Worm (Caenorhabditis elegans) whole organism, L2 larva: ENCODE data around the gene F08G2.7.

Experiments
- C34F6.9 ChIP-seq: fragments of 150-350 bp; optimal IDR thresholded peaks from 2 replicates; lab custom pipeline; 2014; ENCODE audit warnings: missing biosample characterization, missing genetic modification characterization
- F13H6.1 ChIP-seq: sonication (generic microtip); optimal IDR thresholded peaks from 2 replicates; lab custom pipeline; 2016; ENCODE audit warnings: missing genetic modification characterization, missing compliant biosample characterization
- R02D3.7 ChIP-seq: fragments of 150-350 bp; optimal IDR thresholded peaks from 2 replicates; lab custom pipeline; 2014; ENCODE audit warnings: missing biosample characterization, missing genetic modification characterization
- ZK546.5 ChIP-seq: sonication (generic microtip); optimal IDR thresholded peaks from 2 replicates; lab custom pipeline; 2017; ENCODE audit warnings: missing biosample characterization, missing genetic modification characterization
- alr-1 ChIP-seq: fragments of 150-350 bp; optimal IDR thresholded peaks from 2 replicates; lab custom pipeline; 2014; ENCODE audit warnings: missing biosample characterization, missing genetic modification characterization
- aly-2 ChIP-seq: fragments of 150-350 bp; optimal IDR thresholded peaks from 2 replicates; lab custom pipeline; 2014; ENCODE audit warnings: missing biosample characterization, missing genetic modification characterization
- blmp-1 ChIP-seq: sonication (generic microtip); optimal IDR thresholded peaks from 2 replicates; lab custom pipeline; 2017; ENCODE audit warnings: missing genetic modification characterization, mild to moderate bottlenecking, missing compliant biosample characterization, antibody characterized with exemption, moderate library complexity; ENCODE audit not compliant: insufficient read depth
- ceh-16 ChIP-seq: fragments of 150-350 bp; optimal IDR thresholded peaks from 2 replicates; lab custom pipeline; 2014; ENCODE audit warnings: missing biosample characterization, missing genetic modification characterization
- ceh-82 ChIP-seq: fragments of 150-350 bp; optimal IDR thresholded peaks from 2 replicates; lab custom pipeline; 2014; ENCODE audit warnings: missing biosample characterization, missing genetic modification characterization
- crh-2 ChIP-seq: sonication (generic microtip); optimal IDR thresholded peaks from 2 replicates; lab custom pipeline; 2017; ENCODE audit warnings: missing biosample characterization, missing genetic modification characterization
- dmd-4 ChIP-seq: sonication (generic microtip); optimal IDR thresholded peaks from 2 replicates; lab custom pipeline; 2017; ENCODE audit warnings: missing biosample characterization, missing genetic modification characterization
- elt-1 ChIP-seq: fragments of 150-350 bp; optimal IDR thresholded peaks from 2 replicates; lab custom pipeline; 2014; ENCODE audit warnings: missing biosample characterization, missing genetic modification characterization
- fos-1 ChIP-seq: fragments of 150-350 bp; optimal IDR thresholded peaks from 2 replicates; lab custom pipeline; 2014; ENCODE audit warnings: missing biosample characterization, missing genetic modification characterization
- gmeb-1 ChIP-seq: fragments of 150-350 bp; optimal IDR thresholded peaks from 2 replicates; lab custom pipeline; 2014; ENCODE audit warnings: missing biosample characterization, missing genetic modification characterization
- lin-11 ChIP-seq: fragments of 150-350 bp; sonication (generic microtip); optimal IDR thresholded peaks from 2 replicates; lab custom pipeline; 2014; ENCODE audit warnings: missing biosample characterization, missing genetic modification characterization, inconsistent platforms, mixed read lengths
- lin-13 ChIP-seq: fragments of 150-350 bp; optimal IDR thresholded peaks from 2 replicates; lab custom pipeline; 2014; ENCODE audit warnings: missing biosample characterization, missing genetic modification reagents, missing genetic modification characterization
- lin-39 ChIP-seq: fragments of 150-350 bp; optimal IDR thresholded peaks from 2 replicates; lab custom pipeline; 2014; ENCODE audit warnings: missing biosample characterization, missing genetic modification reagents, missing genetic modification characterization
- lsy-2 ChIP-seq, 2 experiments: fragments of 150-350 bp in 1 of 2; sonication (generic microtip) in 1 of 2; optimal IDR thresholded peaks; 2 replicates each; lab custom pipeline; 2014 to 2017; ENCODE audit warnings: missing biosample characterization in 2 of 2, missing genetic modification characterization in 2 of 2
- mbf-1 ChIP-seq: sonication (generic microtip); optimal IDR thresholded peaks from 2 replicates; lab custom pipeline; 2017; ENCODE audit warnings: missing biosample characterization, missing genetic modification characterization
- mdl-1 ChIP-seq, 2 experiments: fragments of 150-350 bp in 1 of 2; sonication (generic microtip) in 1 of 2; optimal IDR thresholded peaks; 2 replicates each; lab custom pipeline; 2017; ENCODE audit warnings: missing biosample characterization in 2 of 2, missing genetic modification characterization in 2 of 2
- nhr-10 ChIP-seq: sonication (generic microtip); optimal IDR thresholded peaks from 2 replicates; lab custom pipeline; 2017; ENCODE audit warnings: missing biosample characterization, missing genetic modification characterization
- nhr-11 ChIP-seq: fragments of 150-350 bp; optimal IDR thresholded peaks from 2 replicates; lab custom pipeline; 2014; ENCODE audit warnings: missing biosample characterization, missing genetic modification characterization
- nhr-21 ChIP-seq: fragments of 150-350 bp; optimal IDR thresholded peaks from 2 replicates; lab custom pipeline; 2014; ENCODE audit warnings: missing biosample characterization, missing genetic modification characterization
- nhr-23 ChIP-seq: fragments of 150-350 bp; optimal IDR thresholded peaks from 2 replicates; lab custom pipeline; 2014; ENCODE audit warnings: missing biosample characterization, missing genetic modification reagents, missing genetic modification characterization
- nhr-237 ChIP-seq: fragments of 150-350 bp; optimal IDR thresholded peaks from 2 replicates; lab custom pipeline; 2014; ENCODE audit warnings: missing biosample characterization, missing genetic modification characterization
- nhr-25 ChIP-seq: fragments of 150-350 bp; sonication (generic microtip); optimal IDR thresholded peaks from 3 replicates; lab custom pipeline; 2014; ENCODE audit warnings: missing biosample characterization, missing genetic modification characterization
- nhr-6 ChIP-seq: fragments of 150-350 bp; optimal IDR thresholded peaks from 2 replicates; lab custom pipeline; 2014; ENCODE audit warnings: missing biosample characterization, missing genetic modification characterization
- nhr-77 ChIP-seq: fragments of 150-350 bp; optimal IDR thresholded peaks from 2 replicates; lab custom pipeline; 2014; ENCODE audit warnings: missing biosample characterization, missing genetic modification characterization
- peb-1 ChIP-seq: fragments of 150-350 bp; optimal IDR thresholded peaks from 2 replicates; lab custom pipeline; 2014; ENCODE audit warnings: missing biosample characterization, missing genetic modification characterization
- skn-1 ChIP-seq: sonication (generic microtip); optimal IDR thresholded peaks from 2 replicates; lab custom pipeline; 2017; ENCODE audit warnings: missing biosample characterization, missing genetic modification characterization
- sma-3 ChIP-seq: sonication (generic microtip); optimal IDR thresholded peaks from 2 replicates; lab custom pipeline; 2016; ENCODE audit warnings: missing genetic modification reagents, missing genetic modification characterization, missing compliant biosample characterization
- snpc-4 ChIP-seq: fragments of 150-350 bp; optimal IDR thresholded peaks from 2 replicates; lab custom pipeline; 2014; ENCODE audit warnings: missing biosample characterization, missing genetic modification characterization
- unc-55 ChIP-seq: fragments of 150-350 bp; sonication (generic microtip); optimal IDR thresholded peaks from 3 replicates; lab custom pipeline; 2014; ENCODE audit warnings: missing biosample characterization, missing genetic modification reagents, missing genetic modification characterization
- unc-62 ChIP-seq: fragments of 150-350 bp; optimal IDR thresholded peaks from 2 replicates; lab custom pipeline; 2014; ENCODE audit warnings: missing biosample characterization, missing genetic modification reagents, missing genetic modification characterization
- ztf-1 ChIP-seq: fragments of 200-800 bp; sonication (Bioruptor generic); conservative IDR thresholded peaks from 2 replicates; pipeline ENCODE4 v1.3.6; 2022; ENCODE audit warnings: missing genetic modification characterization, missing compliant biosample characterization
- ztf-4 ChIP-seq: fragments of 150-350 bp; optimal IDR thresholded peaks from 2 replicates; lab custom pipeline; 2014; ENCODE audit warnings: missing biosample characterization, missing genetic modification characterization

The F08G2.7 gene

ce11 chrII:13834380-13835194 lies 6.4 kb downstream of the F08G2.7 start (continued):
- TF ChIP-seq fos-1 (peak; percentile 71), sma-3 (GFP tag; lab: Kevin White, UChicago) (peak; percentile 92), nhr-25 (peak; percentile 91), F13H6.1 (peak; percentile 92), ztf-1 (GFP tag; lab: Robert Waterston, UW) (no peak), skn-1 (tag; lab: Kevin White, UChicago) (no peak), R02D3.7 (tag; lab: Kevin White, UChicago) (peak; percentile 43), nhr-23 (no peak), unc-55 (GFP tag; lab: Kevin White, UChicago) (peak; percentile 98), ceh-16 (peak; percentile 84), nhr-11 (tag; lab: Kevin White, UChicago) (no peak), elt-1 (tag; lab: Kevin White, UChicago) (no peak), blmp-1 (tag; lab: Kevin White, UChicago) (peak; percentile 68), mdl-1 (tag; optimal IDR thresholded peaks at IDR 0.05; lab: Kevin White, UChicago) (peak; percentile 61 to 62), crh-2 (tag; lab: Kevin White, UChicago) (peak; percentile 91), lin-39 (tag; lab: Kevin White, UChicago) (no peak), unc-62 (GFP tag; lab: Kevin White, UChicago) (no peak), C34F6.9 (tag; lab: Kevin White, UChicago) (peak; percentile 92), nhr-21 (tag; lab: Kevin White, UChicago) (peak; percentile 96), lin-11 (peak; percentile 94), dmd-4 (peak; percentile 37), ztf-4 (peak; percentile 85), peb-1 (tag; lab: Kevin White, UChicago) (no peak), nhr-77 (tag; lab: Kevin White, UChicago) (peak; percentile 88), nhr-10 (tag; lab: Kevin White, UChicago) (no peak), snpc-4 (tag; lab: Kevin White, UChicago) (peak; percentile 100)

- TF ChIP-seq ceh-82 (no peak), ceh-16 (no peak), fos-1 (peak; percentile 58), C34F6.9 (tag; lab: Kevin White, UChicago) (peak; percentile 1), nhr-10 (tag; lab: Kevin White, UChicago) (no peak), peb-1 (tag; lab: Kevin White, UChicago) (no peak), gmeb-1 (peak; percentile 4)
Measured at ce11 chrII:13833505-13833904, 7.5 kb downstream of the F08G2.7 start, which contains the start of gene F08G2.5. F08G2.5 (minus strand) TSS chrII:13833631.

- TF ChIP-seq nhr-6 (tag; lab: Kevin White, UChicago) (no peak), unc-62 (GFP tag; lab: Kevin White, UChicago) (no peak), ztf-4 (no peak), lin-13 (no peak), nhr-237 (tag; lab: Kevin White, UChicago) (no peak), skn-1 (tag; lab: Kevin White, UChicago) (no peak), ZK546.5 (no peak), mbf-1 (tag; lab: Kevin White, UChicago) (no peak), lin-11 (no peak), aly-2 (tag; lab: Kevin White, UChicago) (no peak), lsy-2 (tag; optimal IDR thresholded peaks at IDR 0.05; lab: Kevin White, UChicago) (no peak), alr-1 (tag; lab: Kevin White, UChicago) (no peak), snpc-4 (tag; lab: Kevin White, UChicago) (no peak), ceh-16 (no peak), R02D3.7 (tag; lab: Kevin White, UChicago) (no peak), nhr-77 (tag; lab: Kevin White, UChicago) (no peak), nhr-21 (tag; lab: Kevin White, UChicago) (no peak), gmeb-1 (no peak)
Measured at ce11 chrII:13830255-13830654, 10.7 kb downstream of the F08G2.7 start, which contains the start of gene F08G2.4. F08G2.4 (plus strand) TSS chrII:13830602.
